Worm (Caenorhabditis elegans): ENCODE results near the gene C15B12.3.
A peak's percentile ranks its signal among the peaks of the same experiment; 100 is the strongest.

Gene C15B12.3

ce11 chrX:6435812-6436211, 31.6 kb downstream of the C15B12.3 start:
- TF ChIP-seq mdl-1 (tag; optimal IDR thresholded peaks at IDR 0.05), result no peak
- TF ChIP-seq php-3 (GFP tag; IDR thresholded peaks at IDR 0.05), result no peak
- no peak for TF ChIP-seq dpl-1 (GFP tag; optimal IDR thresholded peaks at IDR 0.05)
- no peak for TF ChIP-seq lsy-2 (tag; optimal IDR thresholded peaks at IDR 0.05)
- TF ChIP-seq jun-1 (tag; optimal IDR thresholded peaks at IDR 0.05), result no peak

DNA sequence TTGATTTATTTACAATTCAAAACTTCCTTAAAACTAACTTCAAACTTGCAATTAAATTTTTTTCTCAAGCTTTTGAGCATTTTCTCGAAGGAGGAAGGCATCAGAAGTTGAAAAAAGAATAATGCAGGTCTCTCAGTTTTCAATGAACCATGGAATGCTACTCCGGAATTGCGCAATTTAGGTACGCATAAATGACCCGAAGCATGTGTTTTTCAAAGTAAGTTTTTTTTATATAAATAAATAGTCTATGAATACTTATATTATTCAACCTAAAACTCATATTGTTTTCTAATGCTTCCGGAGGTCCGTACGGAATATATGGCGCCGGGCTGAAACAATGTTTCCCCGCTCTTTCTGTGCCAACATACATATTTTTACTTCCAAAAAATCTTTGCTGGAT, 33.7 kb downstream of the C15B12.3 start, which contains the start of gene K10C2.2:
Gene K10C2.2 (minus strand): TSS at position 101 of the 400 bp plus-strand sequence.
- no peak for TF ChIP-seq mxl-3 (GFP tag; optimal IDR thresholded peaks at IDR 0.05)
- no peak for TF ChIP-seq D1046.2 (GFP tag; IDR thresholded peaks at IDR 0.05)
- TF ChIP-seq F10B5.3 (tag; optimal IDR thresholded peaks at IDR 0.05), result no peak
- no peak for TF ChIP-seq hif-1 (tag; optimal IDR thresholded peaks at IDR 0.05)
- no peak for TF ChIP-seq ceh-44 (GFP tag; IDR thresholded peaks at IDR 0.05)
- no peak for TF ChIP-seq lin-1 (GFP tag; IDR thresholded peaks at IDR 0.05)
- no peak for TF ChIP-seq nhr-41 (GFP tag; IDR thresholded peaks at IDR 0.05)
- TF ChIP-seq ceh-32 (tag; optimal IDR thresholded peaks at IDR 0.05; ENCODE audit: poor library complexity), result no peak
- no peak for TF ChIP-seq ces-1 (GFP tag; optimal IDR thresholded peaks at IDR 0.05)
- TF ChIP-seq spr-3 (GFP tag; optimal IDR thresholded peaks at IDR 0.05), result no peak
- TF ChIP-seq hlh-11 (tag; optimal IDR thresholded peaks at IDR 0.05), result no peak
- TF ChIP-seq unc-62 (GFP tag; optimal IDR thresholded peaks at IDR 0.05 in 1 of 2), result no peak
- TF ChIP-seq unc-62 (tag; optimal IDR thresholded peaks at IDR 0.05), result no peak
- no peak for TF ChIP-seq hmg-1.1 (GFP tag; IDR thresholded peaks at IDR 0.05)

DNA sequence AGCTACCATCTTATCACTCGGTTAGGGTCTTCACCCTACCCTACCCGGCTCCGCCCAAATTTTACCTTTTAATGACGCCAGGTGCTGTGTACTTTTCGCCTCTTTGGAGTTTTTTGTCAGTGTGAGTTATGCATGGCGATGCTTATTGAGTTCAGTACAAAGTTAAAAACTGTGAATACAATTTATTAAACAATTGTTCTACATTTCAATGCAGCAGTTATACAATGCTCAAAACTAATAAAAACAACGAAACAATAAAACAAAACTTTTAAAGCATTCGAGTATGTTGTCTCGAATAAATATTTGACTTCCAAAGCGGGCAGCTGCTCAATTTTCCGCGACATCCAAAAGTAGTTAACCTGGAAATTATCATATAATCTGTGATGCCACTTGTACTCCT, 36.9 kb downstream of the C15B12.3 start, which contains the start of gene ctsa-2:
Gene ctsa-2 (minus strand): TSS at position 101 of the 400 bp plus-strand sequence.
- TF ChIP-seq unc-39 (tag; optimal IDR thresholded peaks at IDR 0.05) (no peak), ztf-7 (tag; optimal IDR thresholded peaks at IDR 0.05) (no peak), fkh-10 (GFP tag; optimal IDR thresholded peaks at IDR 0.05) (no peak), lin-15B (tag; optimal IDR thresholded peaks at IDR 0.05) (no peak), tra-1 (GFP tag; IDR thresholded peaks at IDR 0.05) (no peak), mdl-1 (tag; optimal IDR thresholded peaks at IDR 0.05) (no peak), unc-130 (GFP tag; optimal IDR thresholded peaks at IDR 0.05) (no peak), gei-8 (GFP tag; optimal IDR thresholded peaks at IDR 0.05) (no peak), aha-1 (tag) (no peak)

DNA sequence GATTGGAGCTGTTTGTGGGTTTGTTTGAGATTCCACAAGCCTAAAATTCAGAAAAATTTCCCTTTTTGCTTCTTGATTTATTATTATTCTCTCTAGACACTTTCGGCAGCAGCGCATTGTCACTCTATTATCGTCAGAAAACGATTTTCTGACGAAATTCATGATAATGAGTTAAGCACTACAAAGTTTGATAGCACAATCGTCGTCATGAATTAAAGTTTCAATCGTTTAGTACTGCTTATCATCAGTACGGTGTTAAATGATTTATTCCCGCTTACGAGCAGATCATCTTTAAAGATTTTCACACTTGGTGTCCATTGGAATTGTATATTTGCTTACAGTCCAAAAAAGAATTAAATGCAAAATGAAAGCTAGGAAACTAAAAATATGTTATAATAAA, 37.8 kb downstream of the C15B12.3 start:
- TF ChIP-seq dmd-6 (GFP tag; IDR thresholded peaks at IDR 0.05) (peak; percentile 44; the same call in 1 of the 2 replicates), nhr-28 (tag; optimal IDR thresholded peaks at IDR 0.05) (peak; percentile 73), hlh-11 (tag; optimal IDR thresholded peaks at IDR 0.05) (peak; percentile 23), dmd-9 (GFP tag; IDR thresholded peaks at IDR 0.05) (no peak), jun-1 (tag; optimal IDR thresholded peaks at IDR 0.05) (no peak), nhr-10 (tag; optimal IDR thresholded peaks at IDR 0.05) (no peak), mxl-2 (GFP tag; conservative IDR thresholded peaks at IDR 0.05) (no peak), Y5F2A.4 (GFP tag; optimal IDR thresholded peaks at IDR 0.05) (no peak), ztf-11 (tag; optimal IDR thresholded peaks at IDR 0.05) (no peak), Y48G9A.11 (GFP tag; IDR thresholded peaks at IDR 0.05) (no peak), hmg-1.1 (GFP tag; IDR thresholded peaks at IDR 0.05) (no peak), skn-1 (tag; optimal IDR thresholded peaks at IDR 0.05) (no peak), ceh-44 (GFP tag; IDR thresholded peaks at IDR 0.05) (no peak), fkh-10 (GFP tag; optimal IDR thresholded peaks at IDR 0.05) (no peak), lim-7 (GFP tag; IDR thresholded peaks at IDR 0.05) (no peak), ctbp-1 (GFP tag; IDR thresholded peaks at IDR 0.05) (no peak), dve-1 (tag; optimal IDR thresholded peaks at IDR 0.05; ENCODE audit: insufficient read depth) (peak; percentile 22), lir-3 (tag; optimal IDR thresholded peaks at IDR 0.05) (no peak), lin-39 (tag; optimal IDR thresholded peaks at IDR 0.05) (no peak), ceh-82 (tag; optimal IDR thresholded peaks at IDR 0.05) (no peak), daf-16 (GFP tag; optimal IDR thresholded peaks at IDR 0.05) (no peak), daf-16 (tag; optimal IDR thresholded peaks at IDR 0.05) (peak; percentile 39), pqm-1 (tag; optimal IDR thresholded peaks at IDR 0.05) (peak; percentile 79), zip-11 (GFP tag; IDR thresholded peaks at IDR 0.05) (no peak)

Measured in whole organism, L4 larva.